Worm (Caenorhabditis elegans) whole organism, L3 larva: ENCODE measurements around the gene ZK1320.7.

Source experiments
- elt-3 ChIP-seq, 3 experiments: fragments of 150-350 bp in 1 of 3; sonication (generic microtip) in 2 of 3; optimal IDR thresholded peaks; 2 replicates in 2 of 3; 4 replicates in 1 of 3; lab custom pipeline; 2014 to 2017; ENCODE audit warnings: missing biosample characterization in 3 of 3, missing genetic modification characterization in 3 of 3
- nfya-1 ChIP-seq: sonication (generic microtip); optimal IDR thresholded peaks from 2 replicates; lab custom pipeline; 2017; ENCODE audit warnings: missing genetic modification characterization, mild to moderate bottlenecking, missing compliant biosample characterization, antibody characterized with exemption, moderate library complexity; ENCODE audit not compliant: insufficient read depth

ce11 chrII:9704746-9705145 is 33.3 kb downstream of the ZK1320.7 start, which contains the start of gene Y53C12A.10:
- TF ChIP-seq elt-3 (tag; optimal IDR thresholded peaks at IDR 0.05; lab: Kevin White, UChicago): no peak
- TF ChIP-seq nfya-1: no peak
